Fruit fly (Drosophila melanogaster): ENCODE measurements around the gene Zif.

DNA sequence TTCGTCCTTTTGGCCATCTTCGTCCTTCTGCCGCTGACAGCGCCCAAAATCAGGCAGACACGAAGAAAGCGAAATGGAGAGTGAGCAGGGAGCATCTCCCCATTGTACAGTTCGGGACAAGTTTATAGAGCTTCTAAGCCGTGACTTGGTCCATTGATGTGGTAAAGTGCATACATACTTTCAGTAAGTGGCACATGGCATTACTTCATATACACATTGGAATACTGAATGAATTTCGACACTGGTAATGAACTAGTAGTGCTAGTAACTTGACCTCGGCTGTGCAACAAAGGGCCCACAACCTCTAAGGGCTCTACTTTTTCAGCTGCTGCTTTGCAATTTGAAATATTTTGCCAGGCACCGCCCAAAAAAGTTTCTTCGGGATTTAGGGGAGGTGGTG lies 40.6 kb upstream of the Zif start:
- no peak for TF ChIP-seq CG11617 (GFP tag; optimal IDR thresholded peaks at IDR 0.05)
- no peak for TF ChIP-seq ovo (GFP tag; optimal IDR thresholded peaks at IDR 0.05)
- no peak for TF ChIP-seq CG33017 (tag; optimal IDR thresholded peaks at IDR 0.05)
- TF ChIP-seq CG14711 (tag; optimal IDR thresholded peaks at IDR 0.05), result no peak
- TF ChIP-seq kay (GFP tag; ENCODE audit: borderline replicate concordance), result no peak
- TF ChIP-seq Clk (GFP tag; optimal IDR thresholded peaks at IDR 0.05), result no peak
- TF ChIP-seq cic (GFP tag; optimal IDR thresholded peaks at IDR 0.05), result no peak
- TF ChIP-seq CG7101 (tag; optimal IDR thresholded peaks at IDR 0.05), result no peak
- TF ChIP-seq cnc (optimal IDR thresholded peaks at IDR 0.05), result no peak
- no peak for TF ChIP-seq Hr96 (GFP tag; optimal IDR thresholded peaks at IDR 0.05)
